Worm (Caenorhabditis elegans) whole organism, L4 larva: ENCODE measurements around the gene puf-9.

Experiments used
- F37D6.2 ChIP-seq: sonication (generic microtip); optimal IDR thresholded peaks from 2 replicates; lab custom pipeline; 2016; ENCODE audit warnings: mild to moderate bottlenecking, missing genetic modification characterization, missing compliant biosample characterization
- F49E8.2 ChIP-seq: sonication (generic microtip); optimal IDR thresholded peaks from 2 replicates; lab custom pipeline; 2016; ENCODE audit warnings: missing compliant biosample characterization, mild to moderate bottlenecking, missing genetic modification characterization, borderline replicate concordance
- T26A8.4 ChIP-seq: fragments of 200-800 bp; sonication (Bioruptor generic); IDR thresholded peaks from 2 replicates; pipeline ENCODE4 v1.3.6; 2022; ENCODE audit warnings: missing genetic modification characterization, missing compliant biosample characterization
- Y105C5A.15 ChIP-seq: fragments of 200-800 bp; sonication (Bioruptor generic); IDR thresholded peaks from 2 replicates; pipeline ENCODE4 v1.3.6; 2022; ENCODE audit warnings: missing genetic modification characterization, missing compliant biosample characterization
- Y48G9A.11 ChIP-seq: fragments of 200-800 bp; sonication (Bioruptor generic); IDR thresholded peaks from 2 replicates; pipeline ENCODE4 v1.3.6; 2022; ENCODE audit warnings: missing genetic modification reagents, missing genetic modification characterization, missing compliant biosample characterization
- Y75B8A.6 ChIP-seq: fragments of 200-800 bp; sonication (Bioruptor generic); IDR thresholded peaks from 2 replicates; pipeline ENCODE4 v1.3.6; 2022; ENCODE audit warnings: missing genetic modification reagents, missing genetic modification characterization, missing compliant biosample characterization
- ZK337.2 ChIP-seq: fragments of 200-800 bp; sonication (Bioruptor generic); IDR thresholded peaks from 2 replicates; pipeline ENCODE4 v1.3.6; 2022; ENCODE audit warnings: missing genetic modification reagents, missing genetic modification characterization, missing compliant biosample characterization
- ama-1 ChIP-seq: fragments of 150-350 bp; optimal IDR thresholded peaks from 2 replicates; lab custom pipeline; 2014; ENCODE audit warnings: inconsistent platforms, mixed read lengths
- ceh-82 ChIP-seq: sonication (generic microtip); optimal IDR thresholded peaks from 2 replicates; lab custom pipeline; 2017; ENCODE audit warnings: missing biosample characterization, missing genetic modification characterization
- ctbp-1 ChIP-seq: fragments of 200-800 bp; sonication (Bioruptor generic); IDR thresholded peaks from 2 replicates; pipeline ENCODE4 v1.3.6; 2022; ENCODE audit warnings: missing genetic modification reagents, missing genetic modification characterization, missing compliant biosample characterization
- daf-12 ChIP-seq: fragments of 150-350 bp; optimal IDR thresholded peaks from 2 replicates; lab custom pipeline; 2014; ENCODE audit warnings: missing biosample characterization, missing genetic modification reagents, missing genetic modification characterization
- daf-16 ChIP-seq, 3 experiments: sonication (generic microtip); optimal IDR thresholded peaks; 2 replicates each; lab custom pipeline; 2016 to 2017; ENCODE audit warnings: missing genetic modification characterization in 3 of 3, missing genetic modification reagents in 3 of 3, mild to moderate bottlenecking in 2 of 3, missing compliant biosample characterization in 2 of 3, missing biosample characterization in 1 of 3, moderate library complexity in 1 of 3
- daf-19 ChIP-seq: fragments of 200-800 bp; sonication (Bioruptor generic); conservative IDR thresholded peaks from 2 replicates; pipeline ENCODE4 v1.3.6; 2022; ENCODE audit warnings: missing genetic modification characterization, missing compliant biosample characterization
- gei-8 ChIP-seq: fragments of 200-800 bp; sonication (Bioruptor generic); optimal IDR thresholded peaks from 2 replicates; lab custom pipeline; 2018; ENCODE audit warnings: mild to moderate bottlenecking, missing genetic modification characterization, missing compliant biosample characterization
- hif-1 ChIP-seq, 2 experiments: sonication (generic microtip); optimal IDR thresholded peaks; 2 replicates each; lab custom pipeline; 2016 to 2017; ENCODE audit warnings: missing compliant biosample characterization in 2 of 2, missing genetic modification characterization in 2 of 2, missing genetic modification reagents in 2 of 2, missing genotype in 2 of 2, mild to moderate bottlenecking in 1 of 2
- hlh-11 ChIP-seq: fragments of 200-800 bp; sonication (Bioruptor generic); optimal IDR thresholded peaks from 2 replicates; lab custom pipeline; 2018; ENCODE audit warnings: mild to moderate bottlenecking, missing genetic modification characterization, missing compliant biosample characterization
- hlh-30 ChIP-seq: sonication (generic microtip); optimal IDR thresholded peaks from 2 replicates; lab custom pipeline; 2017; ENCODE audit warnings: antibody characterized with exemption, mild to moderate bottlenecking, missing genetic modification characterization, missing compliant biosample characterization; ENCODE audit not compliant: insufficient read depth
- hmg-1.1 ChIP-seq: fragments of 200-800 bp; sonication (Bioruptor generic); IDR thresholded peaks from 2 replicates; pipeline ENCODE4 v1.3.6; 2022; ENCODE audit warnings: missing genetic modification reagents, missing genetic modification characterization, missing compliant biosample characterization
- lim-7 ChIP-seq: fragments of 200-800 bp; sonication (Bioruptor generic); IDR thresholded peaks from 2 replicates; pipeline ENCODE4 v1.3.6; 2022; ENCODE audit warnings: missing genetic modification characterization, missing compliant biosample characterization
- lin-1 ChIP-seq: fragments of 200-800 bp; sonication (Bioruptor generic); IDR thresholded peaks from 2 replicates; pipeline ENCODE4 v1.3.6; 2022; ENCODE audit warnings: missing genetic modification reagents, missing genetic modification characterization, missing compliant biosample characterization
- lsy-2 ChIP-seq, 2 experiments: fragments of 150-350 bp in 1 of 2; sonication (generic microtip) in 1 of 2; optimal IDR thresholded peaks; 2 replicates each; lab custom pipeline; 2014 to 2017; ENCODE audit warnings: missing biosample characterization in 2 of 2, missing genetic modification characterization in 2 of 2
- madf-9 ChIP-seq: fragments of 200-800 bp; sonication (Bioruptor generic); conservative IDR thresholded peaks from 2 replicates; pipeline ENCODE4 v1.3.6; 2022; ENCODE audit warnings: missing genetic modification reagents, missing genetic modification characterization, missing compliant biosample characterization
- mdl-1 ChIP-seq, 2 experiments: fragments of 150-350 bp in 1 of 2; sonication (generic microtip) in 1 of 2; optimal IDR thresholded peaks; 2 replicates each; lab custom pipeline; 2014 to 2017; ENCODE audit warnings: missing biosample characterization in 2 of 2, missing genetic modification characterization in 2 of 2
- mdt-29 ChIP-seq: fragments of 200-800 bp; sonication (Bioruptor generic); IDR thresholded peaks from 2 replicates; pipeline ENCODE4 v1.3.6; 2022; ENCODE audit warnings: missing genetic modification reagents, missing genetic modification characterization, missing compliant biosample characterization
- mep-1 ChIP-seq: fragments of 150-350 bp; sonication (generic microtip); optimal IDR thresholded peaks from 3 replicates; lab custom pipeline; 2014; ENCODE audit warnings: missing biosample characterization, missing genetic modification characterization
- mxl-3 ChIP-seq: fragments of 200-800 bp; sonication (Bioruptor generic); optimal IDR thresholded peaks from 2 replicates; lab custom pipeline; 2018; ENCODE audit warnings: mild to moderate bottlenecking, missing genetic modification characterization, missing compliant biosample characterization
- nhr-237 ChIP-seq: sonication (generic microtip); optimal IDR thresholded peaks from 2 replicates; lab custom pipeline; 2017; ENCODE audit warnings: missing biosample characterization, missing genetic modification characterization
- nhr-42 ChIP-seq: fragments of 200-800 bp; sonication (Bioruptor generic); IDR thresholded peaks from 2 replicates; pipeline ENCODE4 v1.3.6; 2022; ENCODE audit warnings: missing genetic modification characterization, missing compliant biosample characterization
- nhr-77 ChIP-seq: fragments of 150-350 bp; optimal IDR thresholded peaks from 2 replicates; lab custom pipeline; 2014; ENCODE audit warnings: missing biosample characterization, missing genetic modification characterization
- pha-4 ChIP-seq, 2 experiments: fragments of 150-350 bp in 1 of 2; fragments of 200-800 bp in 1 of 2; sonication (Bioruptor generic) in 1 of 2; IDR thresholded peaks in 1 of 2; optimal IDR thresholded peaks in 1 of 2; 2 replicates each; pipeline versions ENCODE4 v1.3.6 to Lab custom; 2014 to 2022; ENCODE audit warnings: missing genetic modification characterization in 2 of 2, missing genetic modification reagents in 2 of 2, missing biosample characterization in 1 of 2, missing compliant biosample characterization in 1 of 2
- pqm-1 ChIP-seq: sonication (generic microtip); optimal IDR thresholded peaks from 2 replicates; lab custom pipeline; 2017; ENCODE audit warnings: missing biosample characterization, missing genetic modification characterization
- rbr-2 ChIP-seq: sonication (generic microtip); optimal IDR thresholded peaks from 2 replicates; lab custom pipeline; 2016; ENCODE audit warnings: missing genotype, missing genetic modification characterization, missing compliant biosample characterization
- saeg-2 ChIP-seq: fragments of 200-800 bp; sonication (Bioruptor generic); IDR thresholded peaks from 2 replicates; pipeline ENCODE4 v1.3.6; 2022; ENCODE audit warnings: missing genetic modification reagents, missing genetic modification characterization, missing compliant biosample characterization
- sdz-12 ChIP-seq: fragments of 200-800 bp; sonication (Bioruptor generic); optimal IDR thresholded peaks from 2 replicates; lab custom pipeline; 2018; ENCODE audit warnings: mild to moderate bottlenecking, missing genetic modification characterization, missing compliant biosample characterization
- set-16 ChIP-seq: fragments of 200-800 bp; sonication (Bioruptor generic); IDR thresholded peaks from 2 replicates; pipeline ENCODE4 v1.3.6; 2022; ENCODE audit warnings: missing genetic modification reagents, missing genetic modification characterization, missing compliant biosample characterization
- snpc-1.2 ChIP-seq: fragments of 200-800 bp; sonication (Bioruptor generic); IDR thresholded peaks from 2 replicates; pipeline ENCODE4 v1.3.6; 2022; ENCODE audit warnings: missing genetic modification reagents, missing genetic modification characterization, missing compliant biosample characterization
- tag-97 ChIP-seq: fragments of 200-800 bp; sonication (Bioruptor generic); IDR thresholded peaks from 2 replicates; pipeline ENCODE4 v1.3.6; 2022; ENCODE audit warnings: missing genetic modification characterization, missing compliant biosample characterization
- unc-39 ChIP-seq: sonication (generic microtip); optimal IDR thresholded peaks from 2 replicates; lab custom pipeline; 2017; ENCODE audit warnings: missing biosample characterization, missing genetic modification characterization
- unc-62 ChIP-seq, 3 experiments: fragments of 150-350 bp in 1 of 3; sonication (generic microtip); optimal IDR thresholded peaks in 2 of 3; peaks in 1 of 3; 1 replicate in 1 of 3; 2 replicates in 2 of 3; lab custom pipeline; 2014 to 2017; ENCODE audit warnings: missing biosample characterization in 3 of 3, missing genetic modification characterization in 3 of 3, missing genetic modification reagents in 3 of 3, missing genotype in 1 of 3
- vab-7 ChIP-seq: fragments of 200-800 bp; sonication (Bioruptor generic); IDR thresholded peaks from 2 replicates; pipeline ENCODE4 v1.3.6; 2022; ENCODE audit warnings: missing genetic modification reagents, missing genetic modification characterization, missing compliant biosample characterization
- zag-1 ChIP-seq: fragments of 150-350 bp; optimal IDR thresholded peaks from 2 replicates; lab custom pipeline; 2014; ENCODE audit warnings: missing biosample characterization, missing genetic modification characterization
- zip-2 ChIP-seq: fragments of 150-350 bp; optimal IDR thresholded peaks from 2 replicates; lab custom pipeline; 2014; ENCODE audit warnings: missing biosample characterization, missing genetic modification characterization
- ztf-11 ChIP-seq: fragments of 150-350 bp; optimal IDR thresholded peaks from 2 replicates; lab custom pipeline; 2014; ENCODE audit warnings: missing biosample characterization, missing genetic modification characterization
- ztf-7 ChIP-seq: fragments of 150-350 bp; optimal IDR thresholded peaks from 2 replicates; lab custom pipeline; 2014; ENCODE audit warnings: missing biosample characterization, missing genetic modification characterization

Gene puf-9

DNA sequence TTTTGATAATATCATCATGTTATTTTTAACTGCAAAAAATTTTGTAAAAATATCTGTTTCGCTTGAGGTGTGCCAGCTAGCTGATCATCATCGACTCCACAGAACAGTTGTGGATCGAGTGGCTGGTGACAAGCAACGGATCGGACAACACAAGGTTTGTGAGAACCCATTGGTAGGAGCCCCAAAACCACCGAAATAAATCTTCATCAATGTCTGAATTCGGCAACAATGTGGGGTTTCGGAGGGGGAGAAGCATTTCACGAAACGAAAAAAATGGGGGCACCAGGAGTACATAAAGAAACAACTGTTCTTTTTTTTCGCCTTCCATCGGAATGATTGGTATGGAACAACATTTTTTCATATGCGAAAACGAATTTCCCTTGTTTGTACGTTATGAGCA is 26.0 kb upstream of the puf-9 start:
- no peak for TF ChIP-seq daf-12 (tag; lab: Kevin White, UChicago)
- TF ChIP-seq hmg-1.1 = no peak
- no peak for TF ChIP-seq gei-8 (GFP tag; lab: Kevin White, UChicago)
- peak in 1 of 2 experiments; percentile 11 for TF ChIP-seq unc-62 (GFP tag; optimal IDR thresholded peaks at IDR 0.05 in 1 of 2; lab: Kevin White, UChicago)
- no peak for TF ChIP-seq unc-62 (tag; optimal IDR thresholded peaks at IDR 0.05; lab: Kevin White, UChicago)
- TF ChIP-seq snpc-1.2 = no peak
- TF ChIP-seq tag-97 (GFP tag; lab: Robert Waterston, UW) = no peak
- no peak for TF ChIP-seq nhr-237 (tag; lab: Kevin White, UChicago)
- TF ChIP-seq daf-19 = 0 out of 2 replicates have a peak, but pooled peaks have one; percentile 27
- TF ChIP-seq pqm-1 (tag; lab: Kevin White, UChicago) = no peak
- peak; percentile 44 for TF ChIP-seq hlh-11
- no peak for TF ChIP-seq ceh-82 (tag; lab: Kevin White, UChicago)
- TF ChIP-seq lsy-2 (tag; optimal IDR thresholded peaks at IDR 0.05; lab: Kevin White, UChicago) = no peak
- no peak for TF ChIP-seq hif-1 (tag; optimal IDR thresholded peaks at IDR 0.05; lab: Kevin White, UChicago)
- no peak for TF ChIP-seq Y105C5A.15 (GFP tag; lab: Robert Waterston, UW)
- TF ChIP-seq daf-16 (GFP tag; optimal IDR thresholded peaks at IDR 0.05; lab: Kevin White, UChicago) = peak in 1 of 2 experiments; percentile 88
- no peak for TF ChIP-seq daf-16 (tag; optimal IDR thresholded peaks at IDR 0.05; lab: Kevin White, UChicago)
- no peak for TF ChIP-seq mdt-29 (GFP tag; lab: Robert Waterston, UW)
- no peak for TF ChIP-seq T26A8.4 (GFP tag; lab: Robert Waterston, UW)

DNA sequence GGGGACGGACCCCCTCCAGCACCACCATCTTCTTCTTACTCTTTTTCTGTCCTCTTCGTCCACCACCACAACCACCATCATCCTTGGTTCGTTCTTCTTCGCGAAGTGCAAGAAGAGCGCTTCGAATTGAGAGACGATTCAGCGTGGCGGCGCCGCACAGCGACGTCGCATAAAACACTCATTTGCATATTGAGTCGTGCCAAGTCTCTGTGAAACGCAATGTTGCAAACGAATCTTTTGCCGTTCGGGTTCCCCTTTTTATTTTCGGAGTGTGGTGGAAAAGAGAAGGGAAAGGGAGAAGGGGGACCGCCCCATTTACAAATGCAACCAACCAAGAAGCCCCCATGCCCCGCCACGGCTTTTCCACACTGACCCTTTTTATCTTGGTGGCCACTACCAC is 25.0 kb upstream of the puf-9 start:
- TF ChIP-seq vab-7 (GFP tag; lab: Robert Waterston, UW) = peak; percentile 55
- TF ChIP-seq saeg-2 = 0 out of 2 replicates have a peak, but pooled peaks have one; percentile 20
- TF ChIP-seq hlh-11 = peak; percentile 3
- no peak for TF ChIP-seq ama-1
- TF ChIP-seq F37D6.2 = peak; percentile 29
- no peak for TF ChIP-seq F49E8.2 (tag; lab: Kevin White, UChicago)
- no peak for TF ChIP-seq sdz-12 (GFP tag; lab: Kevin White, UChicago)
- TF ChIP-seq ztf-7 (tag; lab: Kevin White, UChicago) = no peak
- 0 out of 2 replicates have a peak, but pooled peaks have one; percentile 7 for TF ChIP-seq ctbp-1
- peak in 1 of 2 experiments; percentile 34 for TF ChIP-seq lsy-2 (tag; optimal IDR thresholded peaks at IDR 0.05; lab: Kevin White, UChicago)
- peak; percentile 31 for TF ChIP-seq mep-1 (tag; lab: Kevin White, UChicago)
- TF ChIP-seq hmg-1.1 = peak; percentile 52
- TF ChIP-seq rbr-2 = peak; percentile 38
- peak; percentile 63 for TF ChIP-seq set-16 (GFP tag; lab: Robert Waterston, UW)

ce11 chrX:5817078-5817477 is 24.3 kb upstream of the puf-9 start:
- TF ChIP-seq ZK337.2 (GFP tag; lab: Robert Waterston, UW) (no peak), saeg-2 (no peak)

DNA sequence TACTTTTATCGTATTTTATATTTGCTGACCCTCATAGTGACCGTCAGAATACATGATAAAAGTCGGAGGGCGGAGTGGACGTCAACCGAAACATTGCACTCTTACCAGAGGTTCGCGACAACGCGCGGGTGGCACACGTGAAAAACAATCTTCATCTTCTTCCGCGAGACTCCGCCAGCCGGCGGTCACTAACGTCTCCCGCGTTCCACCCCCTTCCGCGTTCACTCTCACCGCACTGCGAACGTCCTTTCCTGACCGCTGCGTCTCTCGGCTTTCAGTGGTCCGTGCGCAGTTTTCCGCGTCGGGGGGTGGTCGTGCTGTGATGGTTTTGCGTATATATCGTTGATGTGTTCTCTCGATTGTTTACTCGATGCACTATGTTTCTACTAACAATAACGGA is 23.2 kb upstream of the puf-9 start:
- TF ChIP-seq pha-4 (GFP tag; IDR thresholded peaks at IDR 0.05; lab: Robert Waterston, UW) (no peak), pha-4 (tag; optimal IDR thresholded peaks at IDR 0.05; lab: Kevin White, UChicago) (no peak), lin-1 (GFP tag; lab: Robert Waterston, UW) (no peak), zip-2 (tag; lab: Kevin White, UChicago) (no peak), set-16 (GFP tag; lab: Robert Waterston, UW) (peak; percentile 91), nhr-77 (tag; lab: Kevin White, UChicago) (no peak), Y75B8A.6 (GFP tag; lab: Robert Waterston, UW) (no peak), F37D6.2 (no peak), ztf-11 (tag; lab: Kevin White, UChicago) (no peak), unc-39 (tag; lab: Kevin White, UChicago) (no peak), nhr-42 (GFP tag; lab: Robert Waterston, UW) (no peak), mdt-29 (GFP tag; lab: Robert Waterston, UW) (no peak), mdl-1 (tag; optimal IDR thresholded peaks at IDR 0.05; lab: Kevin White, UChicago) (peak in 1 of 2 experiments; percentile 58), hlh-11 (peak; percentile 62), madf-9 (GFP tag; lab: Robert Waterston, UW) (0 out of 2 replicates have a peak, but pooled peaks have one; percentile 14), daf-16 (GFP tag; optimal IDR thresholded peaks at IDR 0.05; lab: Kevin White, UChicago) (no peak), daf-16 (tag; optimal IDR thresholded peaks at IDR 0.05; lab: Kevin White, UChicago) (no peak), Y48G9A.11 (GFP tag; lab: Robert Waterston, UW) (no peak), lim-7 (GFP tag; lab: Robert Waterston, UW) (no peak), mxl-3 (GFP tag; lab: Kevin White, UChicago) (peak; percentile 73), hlh-30 (tag; lab: Kevin White, UChicago) (peak; percentile 35), zag-1 (tag; lab: Kevin White, UChicago) (no peak)
